Fruit fly (Drosophila melanogaster): ENCODE measurements around the gene CG33290.
A peak's percentile ranks its signal among the peaks of the same experiment; 100 is the strongest.

CG33290 gene

dm6 chr3L:21585397-21585796 lies 43.2 kb downstream of the CG33290 start (continued):
- TF ChIP-seq CG7963 (GFP tag; IDR thresholded peaks at IDR 0.05; ENCODE audit: partially characterized antibody) (no peak), HmgD (GFP tag; optimal IDR thresholded peaks at IDR 0.05) (no peak), CG17361 (GFP tag; IDR thresholded peaks at IDR 0.05) (peak; percentile 59; the same call in 2 of the 3 replicates), CG31365 (tag; optimal IDR thresholded peaks at IDR 0.05) (no peak), Oli (tag; optimal IDR thresholded peaks at IDR 0.05) (peak; percentile 26), klu (GFP tag; IDR thresholded peaks at IDR 0.05) (no peak), D (optimal IDR thresholded peaks at IDR 0.05) (no peak), D (GFP tag; optimal IDR thresholded peaks at IDR 0.05) (peak; percentile 1), br (optimal IDR thresholded peaks at IDR 0.05) (no peak), unpg (GFP tag; optimal IDR thresholded peaks at IDR 0.05) (no peak), kay (GFP tag; optimal IDR thresholded peaks at IDR 0.05) (no peak), CG3847 (GFP tag; IDR thresholded peaks at IDR 0.05) (no peak), NK7.1 (GFP tag; optimal IDR thresholded peaks at IDR 0.05) (no peak), zen2 (GFP tag; IDR thresholded peaks at IDR 0.05; ENCODE audit: partially characterized antibody) (no peak), CG30431 (GFP tag; optimal IDR thresholded peaks at IDR 0.05) (no peak), CTCF (GFP tag; optimal IDR thresholded peaks at IDR 0.05) (no peak), tx (GFP tag; optimal IDR thresholded peaks at IDR 0.05) (no peak), bsh (GFP tag; optimal IDR thresholded peaks at IDR 0.05) (peak in 1 of 2 experiments; percentile 52), tgo (GFP tag; IDR thresholded peaks at IDR 0.05) (no peak), Dll (GFP tag; IDR thresholded peaks at IDR 0.05; ENCODE audit: partially characterized antibody) (no peak), Dad (GFP tag; optimal IDR thresholded peaks at IDR 0.05) (no peak), NC2β (GFP tag; optimal IDR thresholded peaks at IDR 0.05) (no peak), hkb (optimal IDR thresholded peaks at IDR 0.05) (no peak), hkb (GFP tag; IDR thresholded peaks at IDR 0.05) (no peak), CG9876 (GFP tag; optimal IDR thresholded peaks at IDR 0.05) (no peak), cato (GFP tag; optimal IDR thresholded peaks at IDR 0.05; ENCODE audit: borderline replicate concordance) (no peak), fd64A (GFP tag; optimal IDR thresholded peaks at IDR 0.05) (no peak), ttk (GFP tag; IDR thresholded peaks at IDR 0.05) (0 out of 2 replicates have a peak, but pooled peaks have one; percentile 13), CG13624 (GFP tag; optimal IDR thresholded peaks at IDR 0.05) (no peak), CG15073 (GFP tag; optimal IDR thresholded peaks at IDR 0.05) (no peak), Dbx (GFP tag; IDR thresholded peaks at IDR 0.05) (no peak), sisA (GFP tag; IDR thresholded peaks at IDR 0.05) (peak; percentile 15; the same call in 1 of the 2 replicates), gro (GFP tag; optimal IDR thresholded peaks at IDR 0.05) (no peak), CG2120 (GFP tag; optimal IDR thresholded peaks at IDR 0.05) (no peak), run (tag; optimal IDR thresholded peaks at IDR 0.05) (no peak), CG14050 (GFP tag; IDR thresholded peaks at IDR 0.05) (no peak), CG11504 (tag; optimal IDR thresholded peaks at IDR 0.05) (no peak), Atf3 (GFP tag; optimal IDR thresholded peaks at IDR 0.05) (no peak), gem (tag; optimal IDR thresholded peaks at IDR 0.05) (peak; percentile 40), NfI (GFP tag; optimal IDR thresholded peaks at IDR 0.05) (no peak), CG4404 (GFP tag; IDR thresholded peaks at IDR 0.05) (peak; percentile 8; the same call in 1 of the 2 replicates), jing (GFP tag; optimal IDR thresholded peaks at IDR 0.05) (no peak), nau (GFP tag; optimal IDR thresholded peaks at IDR 0.05) (no peak), Taf1 (GFP tag; IDR thresholded peaks at IDR 0.05) (no peak), Dip2 (GFP tag; IDR thresholded peaks at IDR 0.05) (no peak), dati (GFP tag; IDR thresholded peaks at IDR 0.05) (no peak), CG42726 (GFP tag; IDR thresholded peaks at IDR 0.05; ENCODE audit: partially characterized antibody) (no peak), slou (GFP tag; optimal IDR thresholded peaks at IDR 0.05) (no peak), CG17912 (GFP tag; optimal IDR thresholded peaks at IDR 0.05) (no peak), pho (GFP tag; optimal IDR thresholded peaks at IDR 0.05) (no peak), p53 (GFP tag; optimal IDR thresholded peaks at IDR 0.05) (no peak), fd96Cb (tag; optimal IDR thresholded peaks at IDR 0.05) (peak; percentile 23), sens-2 (GFP tag; IDR thresholded peaks at IDR 0.05) (no peak), PHDP (tag; optimal IDR thresholded peaks at IDR 0.05) (no peak)

Measured in whole organism, embryonic.